Fruit fly (Drosophila melanogaster): ENCODE measurements around the gene Moe.

The Moe gene

dm6 chrX:8895413-8895812 is 2.7 kb downstream of the Moe start (continued):
- TF ChIP-seq CG7368 (GFP tag; optimal IDR thresholded peaks at IDR 0.05) (no peak), CG16779 (tag; optimal IDR thresholded peaks at IDR 0.05) (no peak), CG6854 (GFP tag; optimal IDR thresholded peaks at IDR 0.05) (no peak), cyc (GFP tag; optimal IDR thresholded peaks at IDR 0.05) (peak; percentile 12), CG15336 (GFP tag; IDR thresholded peaks at IDR 0.05) (no peak; the same call in 1 of the 2 replicates), CG34406 (GFP tag; optimal IDR thresholded peaks at IDR 0.05) (no peak), dac (GFP tag; optimal IDR thresholded peaks at IDR 0.05) (no peak), CG11294 (GFP tag; IDR thresholded peaks at IDR 0.05) (no peak), Smox (GFP tag; optimal IDR thresholded peaks at IDR 0.05) (peak; percentile 27), CG8119 (GFP tag; IDR thresholded peaks at IDR 0.05) (no peak; the same call in 2 of the 3 replicates), CG31627 (GFP tag; optimal IDR thresholded peaks at IDR 0.05) (peak; percentile 51), Eip93F (GFP tag; optimal IDR thresholded peaks at IDR 0.05) (no peak), CG11762 (GFP tag; optimal IDR thresholded peaks at IDR 0.05; ENCODE audit: insufficient read depth) (no peak), CG10631 (GFP tag; optimal IDR thresholded peaks at IDR 0.05) (peak; percentile 3), CG6808 (GFP tag; optimal IDR thresholded peaks at IDR 0.05) (peak; percentile 15), Sox15 (GFP tag; optimal IDR thresholded peaks at IDR 0.05) (no peak), CG9139 (GFP tag; optimal IDR thresholded peaks at IDR 0.05) (no peak), CG3919 (GFP tag; optimal IDR thresholded peaks at IDR 0.05) (peak; percentile 25), dsx (GFP tag; optimal IDR thresholded peaks at IDR 0.05; ENCODE audit: poor library complexity, severe bottlenecking) (no peak), CG6276 (GFP tag; optimal IDR thresholded peaks at IDR 0.05) (no peak), CG8632 (GFP tag; optimal IDR thresholded peaks at IDR 0.05) (no peak), CG8319 (GFP tag; optimal IDR thresholded peaks at IDR 0.05) (no peak)

dm6 chrX:8895018-8895392 is 3.1 kb downstream of the Moe start:
- no peak for TF ChIP-seq CG16779 (tag; optimal IDR thresholded peaks at IDR 0.05)
- no peak for TF ChIP-seq eg (GFP tag; IDR thresholded peaks at IDR 0.05)
- TF ChIP-seq CG32006 (GFP tag; optimal IDR thresholded peaks at IDR 0.05) = peak; percentile 30
- peak; percentile 17 for TF ChIP-seq CG4318 (GFP tag; optimal IDR thresholded peaks at IDR 0.05)
- TF ChIP-seq net (GFP tag; optimal IDR thresholded peaks at IDR 0.05) = no peak
- TF ChIP-seq Eip93F (GFP tag; optimal IDR thresholded peaks at IDR 0.05) = no peak
- no peak for TF ChIP-seq vri (GFP tag; optimal IDR thresholded peaks at IDR 0.05)
- no peak for TF ChIP-seq esn (GFP tag; optimal IDR thresholded peaks at IDR 0.05)
- TF ChIP-seq CG9139 (GFP tag; optimal IDR thresholded peaks at IDR 0.05) = no peak
- no peak for TF ChIP-seq CG6854 (GFP tag; optimal IDR thresholded peaks at IDR 0.05)
- no peak for TF ChIP-seq Gug (GFP tag; IDR thresholded peaks at IDR 0.05)
- peak; percentile 34 for TF ChIP-seq CG10631 (GFP tag; optimal IDR thresholded peaks at IDR 0.05)
- peak; percentile 63 for TF ChIP-seq svp (GFP tag)
- TF ChIP-seq Hr38 (GFP tag; optimal IDR thresholded peaks at IDR 0.05) = no peak
- no peak for TF ChIP-seq fd59A (GFP tag; optimal IDR thresholded peaks at IDR 0.05)
- peak; percentile 1 for TF ChIP-seq CG8632 (GFP tag; optimal IDR thresholded peaks at IDR 0.05)
- peak; percentile 53 for TF ChIP-seq CG34406 (GFP tag; optimal IDR thresholded peaks at IDR 0.05)

dm6 chrX:8894315-8895017 is 3.7 kb downstream of the Moe start:
- TF ChIP-seq fkh (GFP tag; optimal IDR thresholded peaks at IDR 0.05) = peak; percentile 67
- TF ChIP-seq dsx (GFP tag; optimal IDR thresholded peaks at IDR 0.05; ENCODE audit: poor library complexity, severe bottlenecking) = no peak
- TF ChIP-seq Hr39 (GFP tag; optimal IDR thresholded peaks at IDR 0.05) = peak; percentile 76
- TF ChIP-seq CG11762 (GFP tag; optimal IDR thresholded peaks at IDR 0.05; ENCODE audit: insufficient read depth) = peak; percentile 49
- peak; percentile 68 for TF ChIP-seq dac (GFP tag; optimal IDR thresholded peaks at IDR 0.05)
- peak; percentile 68 for TF ChIP-seq CG3919 (GFP tag; optimal IDR thresholded peaks at IDR 0.05)
- TF ChIP-seq Eip93F (GFP tag; optimal IDR thresholded peaks at IDR 0.05) = peak; percentile 61
- peak; percentile 6 for TF ChIP-seq Ets96B (tag; optimal IDR thresholded peaks at IDR 0.05)
- peak; percentile 85 for TF ChIP-seq lz (GFP tag; optimal IDR thresholded peaks at IDR 0.05)
- peak; percentile 74 for TF ChIP-seq achi (GFP tag; optimal IDR thresholded peaks at IDR 0.05)
- TF ChIP-seq vri (GFP tag; optimal IDR thresholded peaks at IDR 0.05) = peak; percentile 95
- no peak for TF ChIP-seq CG11902 (GFP tag; optimal IDR thresholded peaks at IDR 0.05)
- peak in 1 of 2 experiments; percentile 48 for TF ChIP-seq salr (GFP tag; optimal IDR thresholded peaks at IDR 0.05)
- peak; percentile 72 for TF ChIP-seq acj6 (GFP tag; optimal IDR thresholded peaks at IDR 0.05)
- peak; percentile 54 for TF ChIP-seq CG7368 (GFP tag; optimal IDR thresholded peaks at IDR 0.05)
- peak; percentile 82 for TF ChIP-seq CG4318 (GFP tag; optimal IDR thresholded peaks at IDR 0.05)
- TF ChIP-seq CG10669 (GFP tag; optimal IDR thresholded peaks at IDR 0.05) = peak; percentile 26
- TF ChIP-seq svp (GFP tag) = peak; percentile 90
- TF ChIP-seq Lpt (GFP tag; optimal IDR thresholded peaks at IDR 0.05) = peak; percentile 74
- peak; percentile 86 for TF ChIP-seq topi (GFP tag; optimal IDR thresholded peaks at IDR 0.05)
- peak; percentile 91 for TF ChIP-seq CG6276 (GFP tag; optimal IDR thresholded peaks at IDR 0.05)
- TF ChIP-seq CG15336 (GFP tag; IDR thresholded peaks at IDR 0.05) = peak; percentile 90
- peak; percentile 55 for TF ChIP-seq CG6792 (GFP tag; optimal IDR thresholded peaks at IDR 0.05)
- peak; percentile 25 for TF ChIP-seq CG1621 (tag; optimal IDR thresholded peaks at IDR 0.05)
- TF ChIP-seq CG8319 (GFP tag; optimal IDR thresholded peaks at IDR 0.05) = peak; percentile 39

All from whole organism, prepupa.